Fruit fly (Drosophila melanogaster) whole organism, embryonic: Measurements from ENCODE around the gene CG42693.
A peak's percentile ranks its signal among the peaks of the same experiment; 100 is the strongest.

Experiments
- Abd-B ChIP-seq: fragments of 200-800 bp; sonication (Bioruptor generic); optimal IDR thresholded peaks from 2 replicates; lab custom pipeline; 2018; ENCODE audit warnings: missing biosample characterization, mild to moderate bottlenecking, missing genetic modification characterization, moderate library complexity
- Bgb ChIP-seq: fragments of 200-800 bp; sonication (Bioruptor generic); IDR thresholded peaks from 2 replicates; pipeline ENCODE4 v1.3.6; 2022; ENCODE audit warnings: missing biosample characterization, missing genetic modification characterization; ENCODE audit not compliant: partially characterized antibody
- CG10147 ChIP-seq: fragments of 200-800 bp; sonication (Bioruptor generic); optimal IDR thresholded peaks from 2 replicates; lab custom pipeline; 2019; ENCODE audit warnings: missing biosample characterization, mild to moderate bottlenecking, missing genetic modification characterization, moderate library complexity
- CG10462 ChIP-seq: fragments of 200-800 bp; sonication (Bioruptor generic); optimal IDR thresholded peaks from 2 replicates; lab custom pipeline; 2016; ENCODE audit warnings: missing biosample characterization, missing genetic modification characterization
- CG10543 ChIP-seq: fragments of 200-800 bp; sonication (Bioruptor generic); optimal IDR thresholded peaks from 3 replicates; lab custom pipeline; 2017; ENCODE audit warnings: missing biosample characterization, mild to moderate bottlenecking, missing genetic modification characterization, moderate library complexity
- CG10959 ChIP-seq: fragments of 200-800 bp; sonication (Bioruptor generic); IDR thresholded peaks from 2 replicates; pipeline ENCODE4 v1.3.6; 2022; ENCODE audit warnings: missing biosample characterization, missing genetic modification characterization
- CG12071 ChIP-seq: fragments of 200-800 bp; sonication (Bioruptor generic); optimal IDR thresholded peaks from 3 replicates; lab custom pipeline; 2018; ENCODE audit warnings: missing biosample characterization, mild to moderate bottlenecking, missing genetic modification characterization
- CG12104 ChIP-seq: fragments of 200-800 bp; sonication (Bioruptor generic); optimal IDR thresholded peaks from 3 replicates; lab custom pipeline; 2016; ENCODE audit warnings: missing biosample characterization, missing genetic modification characterization
- CG12659 ChIP-seq: fragments of 200-800 bp; sonication (Bioruptor generic); optimal IDR thresholded peaks from 3 replicates; lab custom pipeline; 2017; ENCODE audit warnings: mild to moderate bottlenecking, missing biosample characterization, missing genetic modification reagents, missing genetic modification characterization
- CG13287 ChIP-seq: fragments of 200-800 bp; sonication (Bioruptor generic); IDR thresholded peaks from 2 replicates; pipeline ENCODE4 v1.3.6; 2022; ENCODE audit warnings: missing biosample characterization, missing genetic modification characterization; ENCODE audit not compliant: partially characterized antibody
- CG14710 ChIP-seq: fragments of 200-800 bp; sonication (Bioruptor generic); optimal IDR thresholded peaks from 3 replicates; lab custom pipeline; 2019; ENCODE audit warnings: missing biosample characterization, mild to moderate bottlenecking, missing genetic modification characterization, moderate library complexity
- CG14860 ChIP-seq: fragments of 200-800 bp; sonication (Bioruptor generic); IDR thresholded peaks from 3 replicates; pipeline ENCODE4 v1.3.6; 2022; ENCODE audit warnings: missing biosample characterization, missing genetic modification characterization; ENCODE audit not compliant: partially characterized antibody
- CG15269 ChIP-seq: fragments of 200-800 bp; sonication (Bioruptor generic); optimal IDR thresholded peaks from 2 replicates; lab custom pipeline; 2018; ENCODE audit warnings: missing biosample characterization, mild to moderate bottlenecking, missing genetic modification characterization, moderate library complexity
- CG16813 ChIP-seq: fragments of 200-800 bp; sonication (Bioruptor generic); IDR thresholded peaks from 3 replicates; pipeline ENCODE4 v1.3.6; 2022; ENCODE audit warnings: missing biosample characterization, missing genetic modification characterization; ENCODE audit not compliant: partially characterized antibody
- CG17186 ChIP-seq: fragments of 200-800 bp; sonication (Bioruptor generic); optimal IDR thresholded peaks from 3 replicates; lab custom pipeline; 2017; ENCODE audit warnings: missing biosample characterization, missing genetic modification reagents, missing genetic modification characterization
- CG2712 ChIP-seq: fragments of 200-800 bp; optimal IDR thresholded peaks from 3 replicates; lab custom pipeline; 2019; ENCODE audit warnings: missing biosample characterization, mild to moderate bottlenecking, missing genetic modification characterization, moderate library complexity
- CG31388 ChIP-seq: fragments of 200-800 bp; sonication (Bioruptor generic); optimal IDR thresholded peaks from 2 replicates; lab custom pipeline; 2016; ENCODE audit warnings: missing biosample characterization, missing genetic modification characterization
- CG3163 ChIP-seq: fragments of 200-800 bp; sonication (Bioruptor generic); optimal IDR thresholded peaks from 3 replicates; lab custom pipeline; 2016; ENCODE audit warnings: missing biosample characterization, missing genetic modification characterization
- CG4360 ChIP-seq: fragments of 200-800 bp; sonication (Bioruptor generic); IDR thresholded peaks from 2 replicates; pipeline ENCODE4 v1.3.6; 2022; ENCODE audit warnings: missing biosample characterization, missing genetic modification characterization
- CG4820 ChIP-seq: fragments of 200-800 bp; sonication (Bioruptor generic); optimal IDR thresholded peaks from 3 replicates; lab custom pipeline; 2016; ENCODE audit warnings: missing biosample characterization, missing genetic modification characterization
- CG8290 ChIP-seq, 3 experiments: fragments of 200-800 bp; sonication (Bioruptor generic); optimal IDR thresholded peaks; 2 replicates each; lab custom pipeline; 2016 to 2019; ENCODE audit warnings: missing biosample characterization in 3 of 3, missing genetic modification characterization in 3 of 3, mild to moderate bottlenecking in 2 of 3, moderate library complexity in 1 of 3
- Chrac-16 ChIP-seq: fragments of 200-800 bp; sonication (Bioruptor generic); optimal IDR thresholded peaks from 3 replicates; lab custom pipeline; 2016; ENCODE audit warnings: missing biosample characterization, missing genetic modification characterization
- Dbx ChIP-seq: fragments of 200-800 bp; sonication (Bioruptor generic); IDR thresholded peaks from 3 replicates; pipeline ENCODE4 v1.3.6; 2022; ENCODE audit warnings: missing biosample characterization, missing genetic modification characterization
- Gsc ChIP-seq: fragments of 200-800 bp; sonication (Bioruptor generic); IDR thresholded peaks from 2 replicates; pipeline ENCODE4 v1.3.6; 2022; ENCODE audit warnings: missing biosample characterization, missing genetic modification characterization
- H2.0 ChIP-seq: fragments of 200-800 bp; sonication (Bioruptor generic); IDR thresholded peaks from 2 replicates; pipeline ENCODE4 v1.3.6; 2022; ENCODE audit warnings: missing biosample characterization, missing genetic modification characterization
- Hr39 ChIP-seq: fragments of >200 bp; optimal IDR thresholded peaks from 2 replicates; lab custom pipeline; 2017
- Mrtf ChIP-seq: fragments of 200-800 bp; sonication (Bioruptor generic); IDR thresholded peaks from 3 replicates; pipeline ENCODE4 v1.3.6; 2022; ENCODE audit warnings: missing biosample characterization, missing genetic modification characterization
- Myb ChIP-seq: fragments of 200-800 bp; sonication (Bioruptor generic); optimal IDR thresholded peaks from 2 replicates; lab custom pipeline; 2016; ENCODE audit warnings: missing biosample characterization, missing genetic modification characterization
- Oli ChIP-seq: fragments of 200-800 bp; sonication (Bioruptor generic); optimal IDR thresholded peaks from 2 replicates; lab custom pipeline; 2018; ENCODE audit warnings: missing biosample characterization, mild to moderate bottlenecking, missing genetic modification characterization, moderate library complexity
- Pdp1 ChIP-seq, 2 experiments: fragments of 200-800 bp; sonication (Bioruptor generic); optimal IDR thresholded peaks; 3 replicates each; lab custom pipeline; 2016; ENCODE audit warnings: missing biosample characterization in 2 of 2, missing genetic modification characterization in 2 of 2, mild to moderate bottlenecking in 1 of 2, moderate library complexity in 1 of 2
- Scr ChIP-seq: fragments of 200-800 bp; sonication (Bioruptor generic); IDR thresholded peaks from 2 replicates; pipeline ENCODE4 v1.3.6; 2022; ENCODE audit warnings: missing biosample characterization, missing genetic modification characterization; ENCODE audit not compliant: partially characterized antibody
- Sry-β ChIP-seq: fragments of 200-800 bp; sonication (Bioruptor generic); optimal IDR thresholded peaks from 2 replicates; lab custom pipeline; 2018; ENCODE audit warnings: missing biosample characterization, mild to moderate bottlenecking, missing genetic modification characterization, moderate library complexity
- bigmax ChIP-seq: fragments of 200-800 bp; sonication (Bioruptor generic); optimal IDR thresholded peaks from 2 replicates; lab custom pipeline; 2018; ENCODE audit warnings: missing biosample characterization, mild to moderate bottlenecking, missing genetic modification characterization
- cad ChIP-seq: fragments of >200 bp; optimal IDR thresholded peaks from 2 replicates; lab custom pipeline; 2017; ENCODE audit warnings: missing biosample characterization, missing genetic modification characterization
- crp ChIP-seq, 2 experiments: fragments of 200-800 bp; sonication (Bioruptor generic); optimal IDR thresholded peaks; 2 replicates in 1 of 2; 3 replicates in 1 of 2; lab custom pipeline; 2017; ENCODE audit warnings: missing biosample characterization in 2 of 2, missing genetic modification characterization in 2 of 2, mild to moderate bottlenecking in 1 of 2, moderate library complexity in 1 of 2
- cwo ChIP-seq: fragments of 200-800 bp; sonication (Bioruptor generic); optimal IDR thresholded peaks from 3 replicates; lab custom pipeline; 2017; ENCODE audit warnings: missing biosample characterization, missing genetic modification characterization, mild to moderate bottlenecking, moderate library complexity, missing genetic modification reagents
- dimm ChIP-seq: fragments of 200-800 bp; sonication (Bioruptor generic); IDR thresholded peaks from 2 replicates; pipeline ENCODE4 v1.3.6; 2022; ENCODE audit warnings: missing biosample characterization, missing genetic modification characterization
- exex ChIP-seq: fragments of 200-800 bp; sonication (Bioruptor generic); optimal IDR thresholded peaks from 4 replicates; lab custom pipeline; 2018; ENCODE audit warnings: missing biosample characterization, mild to moderate bottlenecking, missing genetic modification characterization, moderate library complexity
- gfzf ChIP-seq: fragments of 200-800 bp; sonication (Bioruptor generic); optimal IDR thresholded peaks from 2 replicates; lab custom pipeline; 2016; ENCODE audit warnings: missing biosample characterization, mild to moderate bottlenecking, missing genetic modification characterization, moderate library complexity
- grau ChIP-seq: fragments of 200-800 bp; optimal IDR thresholded peaks from 3 replicates; lab custom pipeline; 2019; ENCODE audit warnings: missing biosample characterization, mild to moderate bottlenecking, missing genetic modification characterization, moderate library complexity
- insv ChIP-seq, 2 experiments: fragments of 200-800 bp; sonication (Bioruptor generic); optimal IDR thresholded peaks; 3 replicates each; lab custom pipeline; 2016 to 2018; ENCODE audit warnings: missing biosample characterization in 2 of 2, missing genetic modification characterization in 2 of 2
- kah ChIP-seq: fragments of 200-800 bp; sonication (Bioruptor generic); optimal IDR thresholded peaks from 2 replicates; lab custom pipeline; 2018; ENCODE audit warnings: missing biosample characterization, mild to moderate bottlenecking, missing genetic modification characterization
- lab ChIP-seq: fragments of 200-800 bp; sonication (Bioruptor generic); optimal IDR thresholded peaks from 3 replicates; lab custom pipeline; 2017; ENCODE audit warnings: missing biosample characterization, missing genetic modification characterization, mild to moderate bottlenecking, moderate library complexity, missing genetic modification reagents
- mld ChIP-seq: fragments of 200-800 bp; sonication (Bioruptor generic); IDR thresholded peaks from 3 replicates; pipeline ENCODE4 v1.3.6; 2022; ENCODE audit warnings: missing biosample characterization, missing genetic modification characterization; ENCODE audit not compliant: partially characterized antibody
- phol ChIP-seq: fragments of 200-800 bp; sonication (Bioruptor generic); optimal IDR thresholded peaks from 3 replicates; lab custom pipeline; 2018; ENCODE audit warnings: missing biosample characterization, mild to moderate bottlenecking, missing genetic modification characterization, moderate library complexity
- scrt ChIP-seq: fragments of 200-800 bp; sonication (Bioruptor generic); optimal IDR thresholded peaks from 2 replicates; lab custom pipeline; 2018; ENCODE audit warnings: missing biosample characterization, mild to moderate bottlenecking, missing genetic modification characterization, moderate library complexity
- sd ChIP-seq: fragments of 200-800 bp; sonication (Bioruptor generic); optimal IDR thresholded peaks from 3 replicates; lab custom pipeline; 2018; ENCODE audit warnings: missing biosample characterization, mild to moderate bottlenecking, missing genetic modification characterization, moderate library complexity
- stwl ChIP-seq: fragments of 200-800 bp; sonication (Bioruptor generic); optimal IDR thresholded peaks from 3 replicates; lab custom pipeline; 2018; ENCODE audit warnings: missing biosample characterization, mild to moderate bottlenecking, missing genetic modification characterization, moderate library complexity
- tgo ChIP-seq: fragments of 200-800 bp; sonication (Bioruptor generic); IDR thresholded peaks from 3 replicates; pipeline ENCODE4 v1.3.6; 2022; ENCODE audit warnings: missing biosample characterization, missing genetic modification characterization

CG42693 gene

DNA sequence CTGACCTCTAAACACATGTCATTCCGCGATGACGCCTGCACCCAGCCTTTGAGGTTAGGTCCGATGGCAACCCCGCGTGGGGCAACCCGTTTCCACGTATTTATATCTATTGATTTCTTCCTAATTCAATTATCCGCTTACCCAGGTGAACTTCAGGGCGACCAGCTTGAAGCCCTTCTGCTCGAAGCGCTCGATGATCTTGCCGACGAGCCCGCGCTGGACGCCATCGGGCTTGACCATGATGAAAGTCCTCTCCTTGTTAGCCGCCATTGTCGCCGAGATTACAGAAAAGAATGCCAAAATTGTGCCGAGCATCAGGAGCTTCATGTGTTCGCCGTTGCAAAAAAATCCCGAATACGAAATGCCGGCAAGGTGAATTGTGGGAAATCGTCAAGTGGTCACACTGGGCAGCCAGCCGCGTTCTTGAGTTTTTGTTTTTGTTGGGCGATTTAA is 37.5 kb upstream of the CG42693 start, which contains the start of gene awd (continued):
- no peak for TF ChIP-seq CG8290 (GFP tag; optimal IDR thresholded peaks at IDR 0.05; lab: Kevin White, UChicago)
- TF ChIP-seq CG8290 (tag; optimal IDR thresholded peaks at IDR 0.05; lab: Kevin White, UChicago): peak in 1 of 2 experiments; percentile 40
- peak; percentile 45 for TF ChIP-seq CG14710 (tag; lab: Kevin White, UChicago)
- TF ChIP-seq CG10543 (GFP tag; lab: Kevin White, UChicago): peak; percentile 46
- TF ChIP-seq CG15269 (tag; lab: Kevin White, UChicago): no peak
- no peak for TF ChIP-seq CG10147 (GFP tag; lab: Kevin White, UChicago)
- no peak for TF ChIP-seq CG12071 (GFP tag; lab: Kevin White, UChicago)
- TF ChIP-seq cad (GFP tag; lab: Kevin White, UChicago): no peak
- no peak for TF ChIP-seq CG31388 (GFP tag; lab: Kevin White, UChicago)
- no peak for TF ChIP-seq insv (GFP tag; optimal IDR thresholded peaks at IDR 0.05; lab: Kevin White, UChicago)
- no peak for TF ChIP-seq CG10959 (GFP tag; lab: Robert Waterston, UW)
- peak; percentile 94 for TF ChIP-seq gfzf
- peak; percentile 75 for TF ChIP-seq CG12659 (GFP tag; lab: Kevin White, UChicago)
- TF ChIP-seq CG2712: peak; percentile 12
- no peak for TF ChIP-seq Sry-β (GFP tag; lab: Kevin White, UChicago)
- peak; percentile 35; the same call in 1 of the 3 replicates for TF ChIP-seq CG16813 (GFP tag; lab: Robert Waterston, UW)
- no peak for TF ChIP-seq Abd-B (GFP tag; lab: Kevin White, UChicago)
- TF ChIP-seq Bgb (GFP tag; lab: Robert Waterston, UW): no peak
- TF ChIP-seq CG14860 (GFP tag; lab: Robert Waterston, UW): no peak
- peak in 1 of 2 experiments; percentile 28 for TF ChIP-seq crp (GFP tag; optimal IDR thresholded peaks at IDR 0.05; lab: Kevin White, UChicago)
- TF ChIP-seq phol: peak; percentile 56
- no peak for TF ChIP-seq Hr39 (lab: Kevin White, UChicago)
- peak; percentile 50 for TF ChIP-seq stwl (tag; lab: Kevin White, UChicago)
- TF ChIP-seq Myb: peak; percentile 48
- TF ChIP-seq Gsc (GFP tag; lab: Robert Waterston, UW): no peak
- TF ChIP-seq CG13287: peak; percentile 23; the same call in 1 of the 2 replicates
- no peak for TF ChIP-seq dimm (GFP tag; lab: Robert Waterston, UW)
- no peak; the same call in 2 of the 3 replicates for TF ChIP-seq Dbx (GFP tag; lab: Robert Waterston, UW)
- TF ChIP-seq mld (GFP tag; lab: Robert Waterston, UW): no peak
- TF ChIP-seq CG4360 (GFP tag; lab: Robert Waterston, UW): no peak
- 0 out of 2 replicates have a peak, but pooled peaks have one; percentile 10 for TF ChIP-seq Scr (GFP tag; lab: Robert Waterston, UW)
- TF ChIP-seq bigmax: peak; percentile 95
- TF ChIP-seq cwo: no peak
- no peak for TF ChIP-seq kah
- peak in 1 of 2 experiments; percentile 4 for TF ChIP-seq Pdp1 (GFP tag; optimal IDR thresholded peaks at IDR 0.05; lab: Kevin White, UChicago)
- TF ChIP-seq Mrtf: no peak
- TF ChIP-seq scrt (GFP tag; lab: Kevin White, UChicago): peak; percentile 16
- no peak for TF ChIP-seq tgo (GFP tag; lab: Robert Waterston, UW)
- no peak for TF ChIP-seq Oli (tag; lab: Kevin White, UChicago)
- TF ChIP-seq CG17186 (GFP tag; lab: Kevin White, UChicago): peak; percentile 60
- TF ChIP-seq lab (GFP tag; lab: Kevin White, UChicago): no peak
- no peak for TF ChIP-seq CG4820 (GFP tag; lab: Kevin White, UChicago)
- peak; percentile 11 for TF ChIP-seq grau (tag; lab: Kevin White, UChicago)
- TF ChIP-seq CG3163 (GFP tag; lab: Kevin White, UChicago): peak; percentile 5
- TF ChIP-seq Chrac-16: no peak
- no peak for TF ChIP-seq CG10462 (GFP tag; lab: Kevin White, UChicago)
- TF ChIP-seq H2.0: no peak
- TF ChIP-seq sd: peak; percentile 76
- TF ChIP-seq exex: peak; percentile 25
- TF ChIP-seq CG12104 (GFP tag; lab: Kevin White, UChicago): no peak
